Fruit fly (Drosophila melanogaster) whole organism, embryonic: ENCODE results near the gene mRpS10.

Experiments
- Adf1 ChIP-seq: fragments of 200-800 bp; sonication (Bioruptor generic); IDR thresholded peaks from 2 replicates; pipeline ENCODE4 v1.3.6; 2022; ENCODE audit warnings: missing biosample characterization, missing genetic modification characterization
- Atf-2 ChIP-seq: fragments of 200-800 bp; sonication (Bioruptor generic); optimal IDR thresholded peaks from 2 replicates; lab custom pipeline; 2016; ENCODE audit warnings: missing biosample characterization, missing genetic modification characterization
- Atf3 ChIP-seq: fragments of 200-800 bp; sonication (Bioruptor generic); optimal IDR thresholded peaks from 3 replicates; lab custom pipeline; 2016; ENCODE audit warnings: missing biosample characterization, missing genetic modification characterization
- BEAF-32 ChIP-seq: fragments of 200-800 bp; sonication (Bioruptor generic); optimal IDR thresholded peaks from 3 replicates; lab custom pipeline; 2017; ENCODE audit warnings: missing biosample characterization, missing genetic modification characterization, mild to moderate bottlenecking, moderate library complexity, missing genetic modification reagents
- C15 ChIP-seq: fragments of 200-800 bp; sonication (Bioruptor generic); IDR thresholded peaks from 3 replicates; pipeline ENCODE4 v1.3.6; 2022; ENCODE audit warnings: missing biosample characterization, missing genetic modification characterization
- CG10209 ChIP-seq: fragments of 200-800 bp; sonication (Bioruptor generic); optimal IDR thresholded peaks from 3 replicates; lab custom pipeline; 2017; ENCODE audit warnings: missing biosample characterization, mild to moderate bottlenecking, missing genetic modification characterization, missing genetic modification reagents
- CG10462 ChIP-seq: fragments of 200-800 bp; sonication (Bioruptor generic); optimal IDR thresholded peaks from 2 replicates; lab custom pipeline; 2016; ENCODE audit warnings: missing biosample characterization, missing genetic modification characterization
- CG11093 ChIP-seq: fragments of 200-800 bp; sonication (Bioruptor generic); IDR thresholded peaks from 3 replicates; pipeline ENCODE4 v1.3.6; 2022; ENCODE audit warnings: missing biosample characterization, missing genetic modification characterization
- CG11456 ChIP-seq: fragments of 200-800 bp; sonication (Bioruptor generic); IDR thresholded peaks from 3 replicates; pipeline ENCODE4 v1.3.6; 2022; ENCODE audit warnings: missing biosample characterization, missing genetic modification characterization
- CG11696 ChIP-seq: fragments of 200-800 bp; sonication (Bioruptor generic); IDR thresholded peaks from 2 replicates; pipeline ENCODE4 v1.3.6; 2022; ENCODE audit warnings: missing biosample characterization, missing genetic modification characterization
- CG12236 ChIP-seq: fragments of 200-800 bp; sonication (Bioruptor generic); optimal IDR thresholded peaks from 2 replicates; lab custom pipeline; 2016; ENCODE audit warnings: missing biosample characterization, missing genetic modification characterization
- CG12942 ChIP-seq: fragments of 200-800 bp; sonication (Bioruptor generic); optimal IDR thresholded peaks from 3 replicates; lab custom pipeline; 2016; ENCODE audit warnings: missing biosample characterization, missing genetic modification characterization
- CG13123 ChIP-seq: fragments of 200-800 bp; sonication (Bioruptor generic); optimal IDR thresholded peaks from 2 replicates; lab custom pipeline; 2016; ENCODE audit warnings: missing biosample characterization, missing genetic modification characterization
- CG14050 ChIP-seq: fragments of 200-800 bp; sonication (Bioruptor generic); IDR thresholded peaks from 3 replicates; pipeline ENCODE4 v1.3.6; 2022; ENCODE audit warnings: missing biosample characterization, missing genetic modification characterization
- CG15479 ChIP-seq: fragments of 200-800 bp; sonication (Bioruptor generic); optimal IDR thresholded peaks from 3 replicates; lab custom pipeline; 2019; ENCODE audit warnings: missing biosample characterization, mild to moderate bottlenecking, missing genetic modification characterization, moderate library complexity
- CG17385 ChIP-seq: fragments of 200-800 bp; sonication (Bioruptor generic); optimal IDR thresholded peaks from 3 replicates; lab custom pipeline; 2018; ENCODE audit warnings: missing biosample characterization, mild to moderate bottlenecking, missing genetic modification characterization
- CG17612 ChIP-seq: fragments of 200-800 bp; sonication (Bioruptor generic); IDR thresholded peaks from 2 replicates; pipeline ENCODE4 v1.3.6; 2022; ENCODE audit warnings: missing biosample characterization, missing genetic modification characterization
- CG2199 ChIP-seq: fragments of 200-800 bp; sonication (Bioruptor generic); IDR thresholded peaks from 3 replicates; pipeline ENCODE4 v1.3.6; 2022; ENCODE audit warnings: missing biosample characterization, missing genetic modification characterization
- CG2889 ChIP-seq: fragments of 200-800 bp; sonication (Bioruptor generic); IDR thresholded peaks from 3 replicates; pipeline ENCODE4 v1.3.6; 2022; ENCODE audit warnings: missing biosample characterization, missing genetic modification characterization
- CG31365 ChIP-seq: fragments of 200-800 bp; sonication (Bioruptor generic); optimal IDR thresholded peaks from 2 replicates; lab custom pipeline; 2018; ENCODE audit warnings: missing biosample characterization, mild to moderate bottlenecking, missing genetic modification characterization
- CG32532 ChIP-seq: fragments of 200-800 bp; sonication (Bioruptor generic); IDR thresholded peaks from 2 replicates; pipeline ENCODE4 v1.3.6; 2022; ENCODE audit warnings: missing biosample characterization, missing genetic modification characterization
- CG3995 ChIP-seq: fragments of 200-800 bp; sonication (Bioruptor generic); optimal IDR thresholded peaks from 3 replicates; lab custom pipeline; 2016; ENCODE audit warnings: missing biosample characterization, missing genetic modification characterization
- CG6689 ChIP-seq: fragments of 200-800 bp; sonication (Bioruptor generic); IDR thresholded peaks from 2 replicates; pipeline ENCODE4 v1.3.6; 2022; ENCODE audit warnings: missing biosample characterization, missing genetic modification characterization
- CG6813 ChIP-seq: fragments of 200-800 bp; sonication (Bioruptor generic); optimal IDR thresholded peaks from 2 replicates; lab custom pipeline; 2017; ENCODE audit warnings: missing biosample characterization, missing genetic modification characterization, mild to moderate bottlenecking, moderate library complexity, missing genetic modification reagents
- CG7271 ChIP-seq: fragments of 200-800 bp; sonication (Bioruptor generic); optimal IDR thresholded peaks from 2 replicates; lab custom pipeline; 2018; ENCODE audit warnings: missing biosample characterization, mild to moderate bottlenecking, missing genetic modification characterization, moderate library complexity
- CG8924 ChIP-seq: fragments of 200-800 bp; optimal IDR thresholded peaks from 3 replicates; lab custom pipeline; 2019; ENCODE audit warnings: missing biosample characterization, mild to moderate bottlenecking, missing genetic modification characterization, moderate library complexity
- CHES-1-like ChIP-seq: fragments of 200-800 bp; sonication (Bioruptor generic); optimal IDR thresholded peaks from 2 replicates; lab custom pipeline; 2016; ENCODE audit warnings: missing biosample characterization, missing genetic modification characterization
- CTCF ChIP-seq: fragments of 200-800 bp; sonication (Bioruptor generic); optimal IDR thresholded peaks from 2 replicates; lab custom pipeline; 2017; ENCODE audit warnings: missing biosample characterization, mild to moderate bottlenecking, missing genetic modification characterization, moderate library complexity
- HLH4C ChIP-seq: fragments of 200-800 bp; sonication (Bioruptor generic); IDR thresholded peaks from 3 replicates; pipeline ENCODE4 v1.3.6; 2022; ENCODE audit warnings: missing biosample characterization, missing genetic modification characterization; ENCODE audit not compliant: partially characterized antibody
- Lhr ChIP-seq: fragments of 200-800 bp; sonication (Bioruptor generic); optimal IDR thresholded peaks from 3 replicates; lab custom pipeline; 2017; ENCODE audit warnings: mild to moderate bottlenecking, missing biosample characterization, missing genetic modification reagents, missing genetic modification characterization
- Lpt ChIP-seq: fragments of >200 bp; optimal IDR thresholded peaks from 2 replicates; lab custom pipeline; 2018; ENCODE audit warnings: missing biosample characterization, missing genetic modification characterization
- Mes4 ChIP-seq: fragments of 200-800 bp; sonication (Bioruptor generic); optimal IDR thresholded peaks from 2 replicates; lab custom pipeline; 2016; ENCODE audit warnings: missing biosample characterization, missing genetic modification characterization
- NK7.1 ChIP-seq: fragments of 200-800 bp; sonication (Bioruptor generic); optimal IDR thresholded peaks from 3 replicates; lab custom pipeline; 2016; ENCODE audit warnings: missing biosample characterization, missing genetic modification characterization
- Ravus ChIP-seq: fragments of 200-800 bp; sonication (Bioruptor generic); IDR thresholded peaks from 2 replicates; pipeline ENCODE4 v1.3.6; 2022; ENCODE audit warnings: missing biosample characterization, missing genetic modification characterization
- Trl ChIP-seq, 3 experiments: fragments of >200 bp in 2 of 3; fragments of 200-800 bp in 1 of 3; sonication (Bioruptor generic) in 1 of 3; optimal IDR thresholded peaks; 2 replicates in 1 of 3; 3 replicates in 2 of 3; lab custom pipeline; 2016 to 2017; ENCODE audit warnings: missing biosample characterization in 1 of 3, missing genetic modification characterization in 1 of 3
- ac ChIP-seq: fragments of 200-800 bp; sonication (Bioruptor generic); optimal IDR thresholded peaks from 3 replicates; lab custom pipeline; 2017; ENCODE audit warnings: missing biosample characterization, mild to moderate bottlenecking, missing genetic modification characterization
- bab2 ChIP-seq: fragments of 200-800 bp; sonication (Bioruptor generic); optimal IDR thresholded peaks from 2 replicates; lab custom pipeline; 2016; ENCODE audit warnings: missing biosample characterization, missing genetic modification characterization
- cas ChIP-seq: fragments of 200-800 bp; sonication (Bioruptor generic); IDR thresholded peaks from 2 replicates; pipeline ENCODE4 v1.3.6; 2022; ENCODE audit warnings: missing biosample characterization, missing genetic modification characterization
- cg ChIP-seq: fragments of 200-800 bp; sonication (Bioruptor generic); optimal IDR thresholded peaks from 3 replicates; lab custom pipeline; 2019; ENCODE audit warnings: missing biosample characterization, mild to moderate bottlenecking, missing genetic modification characterization, moderate library complexity
- en ChIP-seq: fragments of 200-800 bp; sonication (Bioruptor generic); optimal IDR thresholded peaks from 2 replicates; lab custom pipeline; 2016; ENCODE audit warnings: missing biosample characterization, missing genetic modification characterization
- fru ChIP-seq: fragments of >200 bp; optimal IDR thresholded peaks from 2 replicates; lab custom pipeline; 2017
- gt ChIP-seq: fragments of 200-800 bp; sonication (Bioruptor generic); IDR thresholded peaks from 2 replicates; pipeline ENCODE4 v1.3.6; 2022; ENCODE audit warnings: missing biosample characterization, missing genetic modification characterization
- klu ChIP-seq: fragments of 200-800 bp; sonication (Bioruptor generic); IDR thresholded peaks from 2 replicates; pipeline ENCODE4 v1.3.6; 2022; ENCODE audit warnings: missing biosample characterization, missing genetic modification characterization
- lov ChIP-seq, 2 experiments: fragments of 200-800 bp in 1 of 2; fragments of >200 bp in 1 of 2; sonication (Bioruptor generic) in 1 of 2; IDR thresholded peaks in 1 of 2; optimal IDR thresholded peaks in 1 of 2; 2 replicates in 1 of 2; 3 replicates in 1 of 2; pipeline versions ENCODE4 v1.3.6 to Lab custom; 2017 to 2022; ENCODE audit warnings: missing biosample characterization in 1 of 2, missing genetic modification characterization in 1 of 2
- mirr ChIP-seq: fragments of 200-800 bp; sonication (Bioruptor generic); optimal IDR thresholded peaks from 3 replicates; lab custom pipeline; 2018; ENCODE audit warnings: missing biosample characterization, mild to moderate bottlenecking, missing genetic modification characterization
- p53 ChIP-seq: fragments of 200-800 bp; sonication (Bioruptor generic); optimal IDR thresholded peaks from 2 replicates; lab custom pipeline; 2016; ENCODE audit warnings: missing biosample characterization, missing genetic modification characterization
- pho ChIP-seq: fragments of 200-800 bp; sonication (Bioruptor generic); optimal IDR thresholded peaks from 2 replicates; lab custom pipeline; 2016; ENCODE audit warnings: missing biosample characterization, missing genetic modification characterization
- repo ChIP-seq: fragments of 200-800 bp; sonication (Bioruptor generic); optimal IDR thresholded peaks from 2 replicates; lab custom pipeline; 2016; ENCODE audit warnings: missing biosample characterization, missing genetic modification characterization
- seq ChIP-seq: fragments of 200-800 bp; sonication (Bioruptor generic); IDR thresholded peaks from 2 replicates; pipeline ENCODE4 v1.3.6; 2022; ENCODE audit warnings: missing biosample characterization, missing genetic modification characterization
- sim ChIP-seq: fragments of 200-800 bp; sonication (Bioruptor generic); IDR thresholded peaks from 2 replicates; pipeline ENCODE4 v1.3.6; 2022; ENCODE audit warnings: missing biosample characterization, missing genetic modification characterization
- sr ChIP-seq: fragments of 200-800 bp; sonication (Bioruptor generic); IDR thresholded peaks from 3 replicates; pipeline ENCODE4 v1.3.6; 2022; ENCODE audit warnings: missing biosample characterization, missing genetic modification characterization
- ttk ChIP-seq: fragments of 200-800 bp; sonication (Bioruptor generic); IDR thresholded peaks from 2 replicates; pipeline ENCODE4 v2.1.2; 2022; ENCODE audit warnings: missing biosample characterization, missing genetic modification characterization
- tup ChIP-seq: fragments of 200-800 bp; sonication (Bioruptor generic); optimal IDR thresholded peaks from 2 replicates; lab custom pipeline; 2016; ENCODE audit warnings: missing biosample characterization, mild to moderate bottlenecking, missing genetic modification characterization, moderate library complexity

The mRpS10 gene

DNA sequence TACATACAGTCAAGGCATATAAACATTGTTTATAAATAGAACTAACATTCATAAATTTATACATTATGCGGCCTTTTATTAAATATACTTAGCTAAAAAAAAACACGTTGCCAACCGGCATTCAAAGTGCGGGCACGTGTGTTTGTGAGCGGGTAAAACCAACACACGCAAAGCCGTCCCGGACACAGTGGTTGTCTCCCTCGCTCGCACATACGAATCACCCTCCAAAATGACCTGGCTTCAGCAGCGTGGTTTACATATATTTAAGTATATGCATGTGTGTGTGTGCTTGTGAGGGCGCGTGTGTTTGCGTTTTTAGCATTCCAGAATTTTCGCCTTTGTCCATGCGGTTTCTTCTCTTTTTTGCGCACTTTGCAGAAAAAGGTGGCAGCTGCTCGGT is 14.0 kb downstream of the mRpS10 start (continued):
- TF ChIP-seq Trl (optimal IDR thresholded peaks at IDR 0.05; lab: Kevin White, UChicago) (no peak), Trl (GFP tag; optimal IDR thresholded peaks at IDR 0.05; lab: Kevin White, UChicago) (no peak), Atf-2 (GFP tag; lab: Kevin White, UChicago) (no peak), cas (no peak), CG10209 (GFP tag; lab: Kevin White, UChicago) (no peak), CG3995 (GFP tag; lab: Kevin White, UChicago) (no peak), CG2199 (0 out of 3 replicates have a peak, but pooled peaks have one; percentile 37), ac (no peak), Mes4 (no peak), Adf1 (peak; percentile 43; the same call in 1 of the 2 replicates), repo (GFP tag; lab: Kevin White, UChicago) (no peak), Lhr (GFP tag; lab: Kevin White, UChicago) (no peak), BEAF-32 (GFP tag; lab: Kevin White, UChicago) (no peak), CG8924 (tag; lab: Kevin White, UChicago) (peak; percentile 13), tup (GFP tag; lab: Kevin White, UChicago) (no peak), CG32532 (GFP tag; lab: Robert Waterston, UW) (no peak), sr (GFP tag; lab: Robert Waterston, UW) (no peak), lov (optimal IDR thresholded peaks at IDR 0.05; lab: Kevin White, UChicago) (no peak), lov (GFP tag; IDR thresholded peaks at IDR 0.05; lab: Robert Waterston, UW) (no peak), NK7.1 (GFP tag; lab: Kevin White, UChicago) (no peak), CG11093 (GFP tag; lab: Robert Waterston, UW) (no peak), CG17612 (GFP tag; lab: Robert Waterston, UW) (no peak), CG17385 (GFP tag; lab: Kevin White, UChicago) (no peak), CG14050 (no peak), CTCF (GFP tag; lab: Kevin White, UChicago) (no peak), pho (GFP tag; lab: Kevin White, UChicago) (no peak), cg (peak; percentile 98), ttk (no peak), en (GFP tag; lab: Kevin White, UChicago) (no peak), mirr (GFP tag; lab: Kevin White, UChicago) (no peak), CG7271 (tag; lab: Kevin White, UChicago) (no peak), bab2 (GFP tag; lab: Kevin White, UChicago) (no peak), CG13123 (GFP tag; lab: Kevin White, UChicago) (no peak), CG6813 (GFP tag; lab: Kevin White, UChicago) (no peak), Lpt (GFP tag; lab: Kevin White, UChicago) (no peak), CG12942 (GFP tag; lab: Kevin White, UChicago) (no peak), Atf3 (GFP tag; lab: Kevin White, UChicago) (no peak), klu (GFP tag; lab: Robert Waterston, UW) (no peak), CG12236 (GFP tag; lab: Kevin White, UChicago) (no peak), sim (GFP tag; lab: Robert Waterston, UW) (no peak), seq (GFP tag; lab: Robert Waterston, UW) (no peak), gt (GFP tag; lab: Robert Waterston, UW) (no peak), Ravus (GFP tag; lab: Robert Waterston, UW) (no peak), CG11456 (no peak), p53 (GFP tag; lab: Kevin White, UChicago) (no peak), fru (no peak), C15 (GFP tag; lab: Robert Waterston, UW) (no peak), HLH4C (no peak), CG2889 (GFP tag; lab: Robert Waterston, UW) (no peak), CHES-1-like (GFP tag; lab: Kevin White, UChicago) (peak; percentile 39), CG6689 (GFP tag; lab: Robert Waterston, UW) (no peak), CG15479 (GFP tag; lab: Kevin White, UChicago) (peak; percentile 82), CG31365 (tag; lab: Kevin White, UChicago) (no peak), CG10462 (GFP tag; lab: Kevin White, UChicago) (no peak), CG11696 (GFP tag; lab: Robert Waterston, UW) (no peak)
